Fruit fly (Drosophila melanogaster): Measurements from ENCODE around the gene Clbn.

DNA sequence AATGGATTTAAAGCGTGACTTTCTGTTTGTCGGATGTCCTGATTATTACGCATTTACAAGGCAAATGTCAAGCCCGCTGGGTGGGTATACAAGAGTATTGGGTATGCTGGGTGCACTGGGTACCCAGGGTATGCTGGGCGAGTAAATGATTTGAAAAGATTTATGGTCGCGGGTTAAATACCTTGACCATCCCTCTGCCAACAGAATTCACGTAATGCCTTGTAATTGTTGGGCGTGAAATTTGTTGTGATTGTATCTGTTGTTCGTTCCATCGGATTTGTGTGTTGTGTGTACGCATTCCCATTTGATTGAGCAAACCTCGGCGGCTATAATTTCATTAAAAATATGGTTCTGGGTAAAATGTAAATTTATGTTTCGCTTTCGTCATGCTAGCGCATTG is 48.6 kb upstream of the Clbn start:
- TF ChIP-seq psq (optimal IDR thresholded peaks at IDR 0.05), result no peak
- TF ChIP-seq EcR (GFP tag; optimal IDR thresholded peaks at IDR 0.05), result no peak
- TF ChIP-seq pan (optimal IDR thresholded peaks at IDR 0.05), result no peak
- TF ChIP-seq CG8478 (optimal IDR thresholded peaks at IDR 0.05), result no peak
- TF ChIP-seq Dll (optimal IDR thresholded peaks at IDR 0.05), result no peak
- TF ChIP-seq usp (GFP tag; optimal IDR thresholded peaks at IDR 0.05), result no peak

Measured in whole organism.